Worm (Caenorhabditis elegans) whole organism, late embryonic: ENCODE measurements around the gene ZK632.4.

Source experiments
- C38D4.7 ChIP-seq: fragments of 200-800 bp; sonication (Bioruptor generic); optimal IDR thresholded peaks from 2 replicates; lab custom pipeline; 2018; ENCODE audit warnings: mild to moderate bottlenecking, missing genetic modification characterization, moderate library complexity, missing compliant biosample characterization
- F13H6.1 ChIP-seq: sonication (generic microtip); optimal IDR thresholded peaks from 2 replicates; lab custom pipeline; 2016; ENCODE audit warnings: missing genetic modification characterization, missing compliant biosample characterization
- K09A11.1 ChIP-seq: sonication (generic microtip); optimal IDR thresholded peaks from 2 replicates; lab custom pipeline; 2017; ENCODE audit warnings: antibody characterized with exemption, mild to moderate bottlenecking, missing genetic modification characterization, missing compliant biosample characterization; ENCODE audit not compliant: insufficient read depth
- T23F11.4 ChIP-seq: fragments of 200-800 bp; sonication (Bioruptor generic); optimal IDR thresholded peaks from 2 replicates; lab custom pipeline; 2018; ENCODE audit warnings: mild to moderate bottlenecking, missing genetic modification characterization, missing compliant biosample characterization
- ahr-1 ChIP-seq: sonication (generic microtip); optimal IDR thresholded peaks from 2 replicates; lab custom pipeline; 2016; ENCODE audit warnings: missing genetic modification characterization, missing compliant biosample characterization
- ceh-14 ChIP-seq: sonication (generic microtip); optimal IDR thresholded peaks from 2 replicates; lab custom pipeline; 2016; ENCODE audit warnings: missing genotype, missing genetic modification characterization, missing compliant biosample characterization
- ceh-2 ChIP-seq: sonication (generic microtip); optimal IDR thresholded peaks from 2 replicates; lab custom pipeline; 2016; ENCODE audit warnings: missing genotype, missing genetic modification characterization, missing compliant biosample characterization
- ceh-22 ChIP-seq: sonication (generic microtip); optimal IDR thresholded peaks from 2 replicates; lab custom pipeline; 2017; ENCODE audit warnings: missing biosample characterization, missing genetic modification characterization
- ceh-31 ChIP-seq: sonication (generic microtip); optimal IDR thresholded peaks from 2 replicates; lab custom pipeline; 2016; ENCODE audit warnings: missing genetic modification characterization, missing compliant biosample characterization
- ceh-34 ChIP-seq: sonication (generic microtip); optimal IDR thresholded peaks from 2 replicates; lab custom pipeline; 2016; ENCODE audit warnings: mild to moderate bottlenecking, missing genetic modification characterization, missing compliant biosample characterization
- ceh-6 ChIP-seq: fragments of 200-800 bp; sonication (Bioruptor generic); optimal IDR thresholded peaks from 2 replicates; lab custom pipeline; 2018; ENCODE audit warnings: mild to moderate bottlenecking, missing genetic modification characterization, missing compliant biosample characterization
- ceh-9 ChIP-seq: sonication (generic microtip); optimal IDR thresholded peaks from 2 replicates; lab custom pipeline; 2016; ENCODE audit warnings: mild to moderate bottlenecking, missing genetic modification characterization, inconsistent platforms, missing compliant biosample characterization
- dmd-4 ChIP-seq: sonication (generic microtip); optimal IDR thresholded peaks from 2 replicates; lab custom pipeline; 2016; ENCODE audit warnings: borderline replicate concordance, missing genetic modification characterization, missing compliant biosample characterization
- elt-2 ChIP-seq: sonication (generic microtip); optimal IDR thresholded peaks from 2 replicates; lab custom pipeline; 2016; ENCODE audit warnings: missing genetic modification reagents, missing genetic modification characterization, missing compliant biosample characterization
- elt-4 ChIP-seq: sonication (generic microtip); optimal IDR thresholded peaks from 2 replicates; lab custom pipeline; 2016; ENCODE audit warnings: missing genetic modification characterization, missing compliant biosample characterization
- ets-4 ChIP-seq: sonication (generic microtip); optimal IDR thresholded peaks from 2 replicates; lab custom pipeline; 2016; ENCODE audit warnings: missing genetic modification characterization, missing compliant biosample characterization
- fax-1 ChIP-seq: sonication (generic microtip); optimal IDR thresholded peaks from 2 replicates; lab custom pipeline; 2016; ENCODE audit warnings: missing genotype, missing genetic modification characterization, missing compliant biosample characterization
- fkh-10 ChIP-seq: fragments of 150-350 bp; optimal IDR thresholded peaks from 2 replicates; lab custom pipeline; 2014; ENCODE audit warnings: missing biosample characterization, missing genetic modification reagents, missing genetic modification characterization
- fkh-6 ChIP-seq: sonication (generic microtip); optimal IDR thresholded peaks from 2 replicates; lab custom pipeline; 2016; ENCODE audit warnings: missing genetic modification characterization, missing compliant biosample characterization
- hlh-13 ChIP-seq: fragments of 200-800 bp; sonication (Bioruptor generic); optimal IDR thresholded peaks from 2 replicates; lab custom pipeline; 2018; ENCODE audit warnings: mild to moderate bottlenecking, missing genetic modification characterization, missing compliant biosample characterization
- hlh-15 ChIP-seq: sonication (generic microtip); optimal IDR thresholded peaks from 2 replicates; lab custom pipeline; 2016; ENCODE audit warnings: missing genetic modification characterization, missing compliant biosample characterization
- hlh-6 ChIP-seq: sonication (generic microtip); optimal IDR thresholded peaks from 2 replicates; lab custom pipeline; 2016; ENCODE audit warnings: missing genotype, missing genetic modification characterization, missing compliant biosample characterization
- hlh-8 ChIP-seq: sonication (generic microtip); optimal IDR thresholded peaks from 2 replicates; lab custom pipeline; 2016; ENCODE audit warnings: missing genotype, missing genetic modification characterization, missing compliant biosample characterization
- lim-6 ChIP-seq: sonication (generic microtip); optimal IDR thresholded peaks from 2 replicates; lab custom pipeline; 2016; ENCODE audit warnings: missing genetic modification characterization, missing compliant biosample characterization
- mec-3 ChIP-seq: sonication (generic microtip); optimal IDR thresholded peaks from 2 replicates; lab custom pipeline; 2016; ENCODE audit warnings: borderline replicate concordance, missing genetic modification characterization, missing compliant biosample characterization
- nhr-11 ChIP-seq: fragments of 150-350 bp; optimal IDR thresholded peaks from 2 replicates; lab custom pipeline; 2014; ENCODE audit warnings: missing biosample characterization, missing genetic modification characterization
- nhr-232 ChIP-seq: sonication (generic microtip); optimal IDR thresholded peaks from 2 replicates; lab custom pipeline; 2016; ENCODE audit warnings: missing genetic modification characterization, missing compliant biosample characterization
- odd-2 ChIP-seq: sonication (generic microtip); optimal IDR thresholded peaks from 2 replicates; lab custom pipeline; 2017; ENCODE audit warnings: antibody characterized with exemption, mild to moderate bottlenecking, missing genetic modification characterization, missing compliant biosample characterization
- pax-1 ChIP-seq: fragments of 150-350 bp; optimal IDR thresholded peaks from 2 replicates; lab custom pipeline; 2014; ENCODE audit warnings: missing biosample characterization, missing genetic modification characterization
- pha-4 ChIP-seq: fragments of 150-350 bp; optimal IDR thresholded peaks from 2 replicates; lab custom pipeline; 2018; ENCODE audit warnings: missing biosample characterization, missing genetic modification reagents, missing genetic modification characterization
- pqm-1 ChIP-seq: sonication (generic microtip); optimal IDR thresholded peaks from 2 replicates; lab custom pipeline; 2016; ENCODE audit warnings: missing genetic modification characterization, missing compliant biosample characterization
- sdc-2 ChIP-seq: sonication (generic microtip); optimal IDR thresholded peaks from 2 replicates; lab custom pipeline; 2016; ENCODE audit warnings: missing genotype, missing genetic modification characterization, missing compliant biosample characterization
- sox-4 ChIP-seq: sonication (generic microtip); optimal IDR thresholded peaks from 2 replicates; lab custom pipeline; 2017; ENCODE audit warnings: mild to moderate bottlenecking, missing genetic modification characterization, inconsistent platforms, missing compliant biosample characterization
- tbx-2 ChIP-seq: sonication (generic microtip); optimal IDR thresholded peaks from 2 replicates; lab custom pipeline; 2016; ENCODE audit warnings: missing genetic modification characterization, missing compliant biosample characterization
- tbx-7 ChIP-seq: sonication (generic microtip); optimal IDR thresholded peaks from 2 replicates; lab custom pipeline; 2016; ENCODE audit warnings: missing genotype, missing genetic modification characterization, missing compliant biosample characterization
- ttx-3 ChIP-seq: sonication (generic microtip); optimal IDR thresholded peaks from 2 replicates; lab custom pipeline; 2016; ENCODE audit warnings: missing genetic modification reagents, missing genetic modification characterization, missing compliant biosample characterization
- unc-3 ChIP-seq, 2 experiments: fragments of 200-800 bp in 1 of 2; sonication (Bioruptor generic) in 1 of 2; sonication (generic microtip) in 1 of 2; conservative IDR thresholded peaks in 1 of 2; optimal IDR thresholded peaks in 1 of 2; 2 replicates each; pipeline versions ENCODE4 v1.3.6 to Lab custom; 2016 to 2022; ENCODE audit warnings: missing compliant biosample characterization in 2 of 2, missing genetic modification characterization in 2 of 2, missing genetic modification reagents in 1 of 2
- unc-55 ChIP-seq: sonication (generic microtip); optimal IDR thresholded peaks from 2 replicates; lab custom pipeline; 2017; ENCODE audit warnings: missing biosample characterization, missing genetic modification reagents, missing genetic modification characterization
- unc-86 ChIP-seq: sonication (generic microtip); optimal IDR thresholded peaks from 2 replicates; lab custom pipeline; 2016; ENCODE audit warnings: missing genetic modification characterization, missing compliant biosample characterization
- zip-5 ChIP-seq: sonication (generic microtip); optimal IDR thresholded peaks from 2 replicates; lab custom pipeline; 2016; ENCODE audit warnings: missing genetic modification characterization, missing compliant biosample characterization
- ztf-16 ChIP-seq: sonication (generic microtip); optimal IDR thresholded peaks from 2 replicates; lab custom pipeline; 2017; ENCODE audit warnings: missing genetic modification characterization, missing compliant biosample characterization

ZK632.4 gene

ce11 chrIII:9817087-9817612 lies 9.9 kb upstream of the ZK632.4 start, which contains the start of gene cnx-1 (continued):
- TF ChIP-seq pqm-1 (no peak), hlh-13 (GFP tag; lab: Kevin White, UChicago) (no peak), ceh-6 (GFP tag; lab: Kevin White, UChicago) (no peak), hlh-6 (no peak), ttx-3 (tag; lab: Kevin White, UChicago) (no peak), nhr-232 (tag; lab: Kevin White, UChicago) (no peak), nhr-11 (tag; lab: Kevin White, UChicago) (no peak), unc-3 (GFP tag; conservative IDR thresholded peaks at IDR 0.05; lab: Robert Waterston, UW) (no peak), unc-3 (tag; optimal IDR thresholded peaks at IDR 0.05; lab: Kevin White, UChicago) (no peak), ceh-9 (tag; lab: Kevin White, UChicago) (no peak), elt-2 (tag; lab: Kevin White, UChicago) (peak; percentile 18), ceh-2 (tag; lab: Kevin White, UChicago) (no peak), T23F11.4 (GFP tag; lab: Kevin White, UChicago) (no peak), mec-3 (tag; lab: Kevin White, UChicago) (no peak), lim-6 (no peak), fkh-6 (tag; lab: Kevin White, UChicago) (no peak), pax-1 (no peak), ahr-1 (no peak), unc-86 (tag; lab: Kevin White, UChicago) (peak; percentile 31), ceh-34 (peak; percentile 29), fax-1 (tag; lab: Kevin White, UChicago) (no peak), ceh-14 (peak; percentile 21), fkh-10 (no peak)
- TF ChIP-seq, all 69 proteins: peak for 15

DNA sequence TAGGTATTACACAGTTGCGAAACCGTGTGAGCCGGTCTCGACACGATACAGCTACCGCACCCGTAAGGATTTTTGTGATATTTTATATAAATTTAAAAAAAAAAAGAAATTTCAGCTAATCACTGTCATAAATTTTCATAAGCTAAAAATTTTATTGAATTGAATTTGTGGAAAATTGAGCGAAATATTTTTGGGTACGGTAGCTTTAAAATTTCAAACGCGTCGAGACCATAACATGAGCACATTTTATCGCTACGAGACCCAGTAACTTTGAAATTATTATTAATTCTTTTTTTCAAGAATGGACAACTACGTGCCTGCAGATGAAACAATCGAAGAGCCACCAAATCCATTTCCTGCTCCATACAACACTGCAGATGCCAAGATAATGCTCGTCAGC lies 5.9 kb upstream of the ZK632.4 start, which contains the start of gene ZK632.14:
ZK632.14 (plus strand) TSS at position 301 of the 400 bp plus-strand sequence.
- no peak for TF ChIP-seq unc-55
- no peak for TF ChIP-seq hlh-15
- TF ChIP-seq odd-2 (tag; lab: Kevin White, UChicago), result no peak
- no peak for TF ChIP-seq ceh-22
- no peak for TF ChIP-seq fkh-10
- no peak for TF ChIP-seq mec-3 (tag; lab: Kevin White, UChicago)
- TF ChIP-seq pha-4 (tag; lab: Kevin White, UChicago), result no peak
- no peak for TF ChIP-seq unc-86 (tag; lab: Kevin White, UChicago)
- no peak for TF ChIP-seq pax-1
- no peak for TF ChIP-seq sox-4 (tag; lab: Kevin White, UChicago)
- no peak for TF ChIP-seq ztf-16 (tag; lab: Kevin White, UChicago)
- TF ChIP-seq K09A11.1, result no peak
- no peak for TF ChIP-seq zip-5 (tag; lab: Kevin White, UChicago)
- no peak for TF ChIP-seq elt-4 (tag; lab: Kevin White, UChicago)
- TF ChIP-seq lim-6, result no peak
- TF ChIP-seq C38D4.7 (GFP tag; lab: Kevin White, UChicago), result no peak
- TF ChIP-seq hlh-6, result no peak
- no peak for TF ChIP-seq pqm-1
- TF ChIP-seq dmd-4 (tag; lab: Kevin White, UChicago), result no peak
- no peak for TF ChIP-seq F13H6.1

DNA sequence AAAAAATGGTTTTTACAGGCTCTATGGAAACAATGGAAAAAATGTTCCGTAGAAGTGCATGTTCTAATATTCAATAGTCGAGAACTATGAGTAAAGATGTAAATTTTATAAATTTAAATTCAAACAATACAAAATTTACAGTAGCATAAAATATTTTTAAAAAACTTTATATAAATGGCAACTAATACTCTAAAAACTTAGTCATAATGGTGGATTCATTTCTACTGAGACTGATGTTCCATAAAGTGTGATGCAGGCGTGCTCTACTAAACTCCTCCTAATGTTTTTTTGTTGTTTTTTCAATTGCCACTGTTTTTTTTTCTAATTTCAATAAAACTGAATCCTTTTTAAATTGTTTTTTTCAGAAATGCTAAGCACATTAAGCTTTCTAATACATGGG lies 925 bp upstream of the ZK632.4 start, which contains the start of gene gtap-2:
gtap-2 (plus strand) TSS at position 366 of the 400 bp plus-strand sequence.
- TF ChIP-seq ceh-31 (tag; lab: Kevin White, UChicago) (peak; percentile 68), unc-3 (GFP tag; conservative IDR thresholded peaks at IDR 0.05; lab: Robert Waterston, UW) (no peak), unc-3 (tag; optimal IDR thresholded peaks at IDR 0.05; lab: Kevin White, UChicago) (no peak), elt-2 (tag; lab: Kevin White, UChicago) (peak; percentile 45), hlh-8 (peak; percentile 70), odd-2 (tag; lab: Kevin White, UChicago) (no peak), zip-5 (tag; lab: Kevin White, UChicago) (peak; percentile 73), ets-4 (tag; lab: Kevin White, UChicago) (peak; percentile 54), tbx-7 (tag; lab: Kevin White, UChicago) (peak; percentile 50), ceh-14 (peak; percentile 5), ceh-2 (tag; lab: Kevin White, UChicago) (peak; percentile 65), unc-86 (tag; lab: Kevin White, UChicago) (peak; percentile 16), fax-1 (tag; lab: Kevin White, UChicago) (peak; percentile 48), sdc-2 (no peak), tbx-2 (tag; lab: Kevin White, UChicago) (peak; percentile 77)
